Worm (Caenorhabditis elegans): ENCODE measurements around the gene lipl-7.

Gene lipl-7

DNA sequence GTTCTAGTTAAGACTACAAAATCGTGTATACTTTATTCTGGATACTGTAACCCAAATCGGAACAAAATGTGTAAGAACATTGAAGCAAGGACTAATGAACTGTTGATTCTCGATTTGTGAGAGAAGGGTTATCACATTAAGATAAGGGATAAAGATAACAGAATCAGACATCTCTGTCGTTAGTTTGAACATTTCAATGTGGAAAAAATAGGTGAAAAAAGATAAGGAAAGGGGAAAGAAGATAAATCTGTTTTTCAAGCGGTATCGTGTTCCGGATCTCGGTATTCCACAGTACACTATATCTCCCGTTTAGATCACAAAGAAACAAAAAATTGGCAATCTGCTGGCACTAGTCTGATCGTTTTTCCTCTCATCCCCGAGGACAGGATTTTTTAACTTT, 19.4 kb upstream of the lipl-7 start (continued):
- TF ChIP-seq mdl-1 (tag; optimal IDR thresholded peaks at IDR 0.05) = no peak
- no peak for TF ChIP-seq dmd-4 (tag; optimal IDR thresholded peaks at IDR 0.05)
- TF ChIP-seq mab-5 (tag; optimal IDR thresholded peaks at IDR 0.05) = no peak
- TF ChIP-seq R02D3.7 (tag; optimal IDR thresholded peaks at IDR 0.05) = no peak
- no peak for TF ChIP-seq nhr-129 (tag; optimal IDR thresholded peaks at IDR 0.05)
- TF ChIP-seq skn-1 (tag; optimal IDR thresholded peaks at IDR 0.05) = no peak
- TF ChIP-seq sma-9 (GFP tag; optimal IDR thresholded peaks at IDR 0.05) = peak; percentile 49
- no peak for TF ChIP-seq sma-9 (tag; optimal IDR thresholded peaks at IDR 0.05)
- peak; percentile 5 for TF ChIP-seq ceh-16 (tag; optimal IDR thresholded peaks at IDR 0.05)
- TF ChIP-seq blmp-1 (tag; optimal IDR thresholded peaks at IDR 0.05; ENCODE audit: insufficient read depth) = peak; percentile 19

DNA sequence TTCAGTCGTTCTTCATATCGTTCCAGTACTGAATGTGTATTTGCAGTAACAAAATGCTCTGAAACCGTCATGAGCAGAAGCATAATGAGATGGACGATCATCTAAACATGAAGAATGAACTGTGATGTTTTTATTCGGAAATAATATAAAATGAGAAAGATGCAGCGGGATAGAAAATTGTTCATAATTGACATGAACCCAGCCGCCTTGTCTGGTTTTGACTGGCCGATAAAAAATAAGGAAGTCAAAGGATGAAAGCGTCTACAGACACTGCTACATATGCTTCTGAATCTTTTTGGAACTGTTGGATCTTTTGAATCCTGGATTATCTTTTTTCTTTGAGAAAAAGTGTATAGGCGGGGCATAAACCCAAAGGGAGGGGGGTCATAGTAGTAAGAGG, 17.9 kb upstream of the lipl-7 start, which contains the start of gene F01G10.9:
TSS of gene F01G10.9 (minus strand) at position 101 of the 400 bp plus-strand sequence.
- TF ChIP-seq egl-27 (tag; optimal IDR thresholded peaks at IDR 0.05) (no peak), nhr-23 (tag; optimal IDR thresholded peaks at IDR 0.05) (no peak), snpc-4 (tag; optimal IDR thresholded peaks at IDR 0.05) (no peak), nhr-129 (tag; optimal IDR thresholded peaks at IDR 0.05) (no peak), nhr-6 (tag; optimal IDR thresholded peaks at IDR 0.05) (no peak), Y55F3AM.14 (GFP tag; optimal IDR thresholded peaks at IDR 0.05) (no peak), nhr-77 (tag; optimal IDR thresholded peaks at IDR 0.05) (no peak), mbf-1 (tag; optimal IDR thresholded peaks at IDR 0.05) (no peak), crh-2 (tag; optimal IDR thresholded peaks at IDR 0.05) (no peak), ama-1 (optimal IDR thresholded peaks at IDR 0.05) (no peak), lsy-2 (tag; optimal IDR thresholded peaks at IDR 0.05) (no peak), nhr-12 (tag; optimal IDR thresholded peaks at IDR 0.05) (no peak), sma-3 (GFP tag; optimal IDR thresholded peaks at IDR 0.05) (no peak), nhr-21 (tag; optimal IDR thresholded peaks at IDR 0.05) (no peak), nhr-237 (tag; optimal IDR thresholded peaks at IDR 0.05) (no peak), mab-5 (tag; optimal IDR thresholded peaks at IDR 0.05) (no peak), ztf-11 (tag; optimal IDR thresholded peaks at IDR 0.05) (no peak)

- TF ChIP-seq sem-4 (tag; optimal IDR thresholded peaks at IDR 0.05) = no peak
- TF ChIP-seq gmeb-1 (tag; optimal IDR thresholded peaks at IDR 0.05) = no peak
- TF ChIP-seq crh-2 (tag; optimal IDR thresholded peaks at IDR 0.05) = peak; percentile 50
- no peak for TF ChIP-seq F13H6.1 (tag; optimal IDR thresholded peaks at IDR 0.05)
- no peak for TF ChIP-seq mab-5 (tag; optimal IDR thresholded peaks at IDR 0.05)
- TF ChIP-seq nhr-237 (tag; optimal IDR thresholded peaks at IDR 0.05) = no peak
- no peak for TF ChIP-seq sma-3 (GFP tag; optimal IDR thresholded peaks at IDR 0.05)
- TF ChIP-seq elt-1 (tag; optimal IDR thresholded peaks at IDR 0.05) = no peak
- TF ChIP-seq egl-27 (tag; optimal IDR thresholded peaks at IDR 0.05) = no peak
- TF ChIP-seq elt-3 (tag; optimal IDR thresholded peaks at IDR 0.05) = no peak
- peak in 1 of 2 experiments; percentile 8 for TF ChIP-seq lsy-2 (tag; optimal IDR thresholded peaks at IDR 0.05)
- TF ChIP-seq lin-39 (tag; optimal IDR thresholded peaks at IDR 0.05) = no peak
- no peak for TF ChIP-seq lin-11 (tag; optimal IDR thresholded peaks at IDR 0.05)
- no peak for TF ChIP-seq snpc-4 (tag; optimal IDR thresholded peaks at IDR 0.05)
- TF ChIP-seq sma-9 (GFP tag; optimal IDR thresholded peaks at IDR 0.05) = peak; percentile 3
- no peak for TF ChIP-seq sma-9 (tag; optimal IDR thresholded peaks at IDR 0.05)
- TF ChIP-seq ztf-1 (GFP tag; conservative IDR thresholded peaks at IDR 0.05) = no peak
- TF ChIP-seq nhr-25 (tag; optimal IDR thresholded peaks at IDR 0.05) = no peak
- no peak for TF ChIP-seq mbf-1 (tag; optimal IDR thresholded peaks at IDR 0.05)
- TF ChIP-seq fos-1 (tag; optimal IDR thresholded peaks at IDR 0.05) = peak; percentile 13
- no peak for TF ChIP-seq mdl-1 (tag; optimal IDR thresholded peaks at IDR 0.05)
- no peak for TF ChIP-seq C34F6.9 (tag; optimal IDR thresholded peaks at IDR 0.05)
- no peak for TF ChIP-seq lin-13 (GFP tag; optimal IDR thresholded peaks at IDR 0.05)
- TF ChIP-seq ztf-11 (tag; optimal IDR thresholded peaks at IDR 0.05) = no peak
- TF ChIP-seq blmp-1 (tag; optimal IDR thresholded peaks at IDR 0.05; ENCODE audit: insufficient read depth) = no peak
Measured at ce11 chrIV:10252886-10253639, 11.4 kb upstream of the lipl-7 start.

ce11 chrIV:10252350-10252792, 10.7 kb upstream of the lipl-7 start:
- TF ChIP-seq alr-1 (tag; optimal IDR thresholded peaks at IDR 0.05) (no peak), ceh-16 (tag; optimal IDR thresholded peaks at IDR 0.05) (peak; percentile 5), nhr-12 (tag; optimal IDR thresholded peaks at IDR 0.05) (peak; percentile 33), skn-1 (tag; optimal IDR thresholded peaks at IDR 0.05) (peak; percentile 69), ztf-11 (tag; optimal IDR thresholded peaks at IDR 0.05) (no peak), dmd-4 (tag; optimal IDR thresholded peaks at IDR 0.05) (no peak), C34F6.9 (tag; optimal IDR thresholded peaks at IDR 0.05) (peak; percentile 98), unc-62 (GFP tag; optimal IDR thresholded peaks at IDR 0.05) (peak; percentile 73), mab-5 (tag; optimal IDR thresholded peaks at IDR 0.05) (peak; percentile 75), lin-13 (GFP tag; optimal IDR thresholded peaks at IDR 0.05) (peak; percentile 56), F13H6.1 (tag; optimal IDR thresholded peaks at IDR 0.05) (peak; percentile 96), crh-2 (tag; optimal IDR thresholded peaks at IDR 0.05) (peak; percentile 100), mdl-1 (tag; optimal IDR thresholded peaks at IDR 0.05) (peak; percentile 80 to 98), gmeb-1 (tag; optimal IDR thresholded peaks at IDR 0.05) (peak; percentile 78), blmp-1 (tag; optimal IDR thresholded peaks at IDR 0.05; ENCODE audit: insufficient read depth) (peak; percentile 92), sem-4 (tag; optimal IDR thresholded peaks at IDR 0.05) (peak; percentile 81), fos-1 (tag; optimal IDR thresholded peaks at IDR 0.05) (peak; percentile 81), nhr-6 (tag; optimal IDR thresholded peaks at IDR 0.05) (peak; percentile 93), sma-9 (GFP tag; optimal IDR thresholded peaks at IDR 0.05) (peak; percentile 97), sma-9 (tag; optimal IDR thresholded peaks at IDR 0.05) (no peak), lin-39 (tag; optimal IDR thresholded peaks at IDR 0.05) (no peak), ama-1 (optimal IDR thresholded peaks at IDR 0.05) (peak; percentile 38), unc-55 (GFP tag; optimal IDR thresholded peaks at IDR 0.05) (peak; percentile 89), peb-1 (tag; optimal IDR thresholded peaks at IDR 0.05) (no peak), nhr-11 (tag; optimal IDR thresholded peaks at IDR 0.05) (peak; percentile 31), nhr-237 (tag; optimal IDR thresholded peaks at IDR 0.05) (no peak)

Measured in whole organism, L2 larva.